Worm (Caenorhabditis elegans) whole organism, early embryonic: ENCODE data around the gene ceh-79.

Experiments used
- F13C5.2 ChIP-seq: sonication (generic microtip); optimal IDR thresholded peaks from 2 replicates; lab custom pipeline; 2017; ENCODE audit warnings: mild to moderate bottlenecking, missing genetic modification characterization, inconsistent platforms, missing compliant biosample characterization
- aly-1 ChIP-seq: sonication (generic microtip); optimal IDR thresholded peaks from 2 replicates; lab custom pipeline; 2016; ENCODE audit warnings: missing genetic modification characterization, missing compliant biosample characterization
- ama-1 ChIP-seq: fragments of 150-350 bp; optimal IDR thresholded peaks from 2 replicates; lab custom pipeline; 2014
- ceh-13 ChIP-seq: fragments of 200-800 bp; sonication (Bioruptor generic); optimal IDR thresholded peaks from 2 replicates; lab custom pipeline; 2018; ENCODE audit warnings: mild to moderate bottlenecking, missing genetic modification characterization, missing compliant biosample characterization
- ets-7 ChIP-seq: sonication (generic microtip); optimal IDR thresholded peaks from 2 replicates; lab custom pipeline; 2016; ENCODE audit warnings: missing genotype, missing genetic modification characterization, missing compliant biosample characterization
- flt-1 ChIP-seq: fragments of 200-800 bp; sonication (Bioruptor generic); IDR thresholded peaks from 2 replicates; pipeline ENCODE4 v1.3.6; 2022; ENCODE audit warnings: missing genetic modification characterization, missing compliant biosample characterization
- pes-1 ChIP-seq: fragments of 200-800 bp; sonication (Bioruptor generic); IDR thresholded peaks from 2 replicates; pipeline ENCODE4 v1.3.6; 2022; ENCODE audit warnings: missing genetic modification reagents, missing genetic modification characterization, missing compliant biosample characterization
- sea-1 ChIP-seq: fragments of 200-800 bp; sonication (Bioruptor generic); conservative IDR thresholded peaks from 2 replicates; pipeline ENCODE4 v1.3.6; 2022; ENCODE audit warnings: missing genetic modification characterization, missing compliant biosample characterization
- tbx-11 ChIP-seq: fragments of 200-800 bp; sonication (Bioruptor generic); IDR thresholded peaks from 2 replicates; pipeline ENCODE4 v1.3.6; 2022; ENCODE audit warnings: missing genetic modification characterization, missing compliant biosample characterization

DNA sequence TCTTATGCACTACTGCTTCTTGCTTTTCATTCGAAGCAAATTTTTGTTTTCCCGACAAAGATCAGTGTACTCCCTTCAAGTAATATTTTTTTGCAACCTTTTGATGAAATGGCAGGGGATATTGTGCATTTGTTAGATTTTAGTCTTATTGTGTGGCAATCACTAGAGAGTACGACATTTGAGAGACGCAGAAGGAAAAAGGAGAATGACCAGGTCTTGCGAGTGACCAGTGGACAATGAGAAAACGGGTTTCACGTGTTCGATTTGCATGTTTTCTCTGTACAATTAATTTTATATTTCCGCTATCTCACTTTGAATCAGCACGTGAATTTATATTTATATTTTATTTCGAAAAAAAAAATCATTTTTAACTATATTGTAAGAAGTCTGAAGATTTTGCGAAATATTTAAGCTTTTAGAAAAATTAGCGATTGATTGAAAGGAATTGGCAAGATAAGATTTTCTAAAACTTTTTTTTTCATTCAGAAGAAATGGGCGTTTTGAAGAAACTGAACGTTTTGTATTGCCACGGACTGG lies 34.3 kb downstream of the ceh-79 start, which contains the start of gene C50B6.9:
- no peak for TF ChIP-seq pes-1 (GFP tag; lab: Robert Waterston, UW)
- TF ChIP-seq F13C5.2 (tag; lab: Kevin White, UChicago): no peak
- TF ChIP-seq ama-1 (lab: Kevin White, UChicago): no peak
- no peak for TF ChIP-seq tbx-11 (GFP tag; lab: Robert Waterston, UW)
- TF ChIP-seq aly-1 (tag; lab: Kevin White, UChicago): no peak
- no peak for TF ChIP-seq ceh-13 (GFP tag; lab: Kevin White, UChicago)
- no peak for TF ChIP-seq ets-7
- TF ChIP-seq sea-1: no peak
- TF ChIP-seq flt-1 (GFP tag; lab: Robert Waterston, UW): no peak
